Fruit fly (Drosophila melanogaster) whole organism, adult: ENCODE results near the gene CG18171.

ENCODE experiments used
- CG11617 ChIP-seq: fragments of 200-800 bp; sonication (Bioruptor generic); optimal IDR thresholded peaks from 2 replicates; lab custom pipeline; 2017; ENCODE audit warnings: mild to moderate bottlenecking, missing biosample characterization, missing genetic modification reagents, missing genetic modification characterization
- CG12768 ChIP-seq: fragments of 200-800 bp; sonication (Bioruptor generic); optimal IDR thresholded peaks from 2 replicates; lab custom pipeline; 2017; ENCODE audit warnings: missing biosample characterization, missing genetic modification characterization, mild to moderate bottlenecking, moderate library complexity, missing genetic modification reagents
- CG14711 ChIP-seq: fragments of 200-800 bp; sonication (Bioruptor generic); optimal IDR thresholded peaks from 2 replicates; lab custom pipeline; 2018; ENCODE audit warnings: missing biosample characterization, mild to moderate bottlenecking, missing genetic modification characterization, moderate library complexity
- CG33017 ChIP-seq: fragments of 200-800 bp; sonication (Bioruptor generic); optimal IDR thresholded peaks from 2 replicates; lab custom pipeline; 2018; ENCODE audit warnings: missing biosample characterization, mild to moderate bottlenecking, missing genetic modification characterization, moderate library complexity
- CG7045 ChIP-seq: fragments of 200-800 bp; sonication (Bioruptor generic); optimal IDR thresholded peaks from 2 replicates; lab custom pipeline; 2017; ENCODE audit warnings: missing biosample characterization, mild to moderate bottlenecking, missing genetic modification characterization
- CG7101 ChIP-seq: fragments of 200-800 bp; sonication (Bioruptor generic); optimal IDR thresholded peaks from 2 replicates; lab custom pipeline; 2018; ENCODE audit warnings: missing biosample characterization, mild to moderate bottlenecking, missing genetic modification characterization, moderate library complexity
- Clk ChIP-seq: fragments of 200-800 bp; sonication (Bioruptor generic); optimal IDR thresholded peaks from 2 replicates; lab custom pipeline; 2017; ENCODE audit warnings: missing biosample characterization, missing genetic modification characterization
- Crg-1 ChIP-seq: fragments of 200-800 bp; sonication (Bioruptor generic); optimal IDR thresholded peaks from 2 replicates; lab custom pipeline; 2016; ENCODE audit warnings: missing biosample characterization, missing genetic modification characterization
- Hr96 ChIP-seq: fragments of 200-800 bp; sonication (Bioruptor generic); optimal IDR thresholded peaks from 2 replicates; lab custom pipeline; 2016; ENCODE audit warnings: missing biosample characterization, missing genetic modification characterization
- Mnt ChIP-seq: fragments of 200-800 bp; sonication (Bioruptor generic); optimal IDR thresholded peaks from 2 replicates; lab custom pipeline; 2016; ENCODE audit warnings: missing biosample characterization, mild to moderate bottlenecking, missing genetic modification characterization
- bab1 ChIP-seq: fragments of 200-800 bp; sonication (Bioruptor generic); optimal IDR thresholded peaks from 3 replicates; lab custom pipeline; 2019; ENCODE audit warnings: missing biosample characterization, mild to moderate bottlenecking, missing genetic modification characterization, moderate library complexity
- cic ChIP-seq: fragments of 200-800 bp; sonication (Bioruptor generic); optimal IDR thresholded peaks from 2 replicates; lab custom pipeline; 2017; ENCODE audit warnings: missing biosample characterization, mild to moderate bottlenecking, missing genetic modification characterization, moderate library complexity
- cnc ChIP-seq, 2 experiments: fragments of >200 bp; optimal IDR thresholded peaks; 2 replicates each; lab custom pipeline; 2017
- kay ChIP-seq: fragments of 200-800 bp; sonication (Bioruptor generic); peaks from one replicate; lab custom pipeline; 2016; ENCODE audit warnings: missing biosample characterization, missing genetic modification characterization, borderline replicate concordance
- ovo ChIP-seq: fragments of 200-800 bp; sonication (Bioruptor generic); optimal IDR thresholded peaks from 2 replicates; lab custom pipeline; 2016; ENCODE audit warnings: missing biosample characterization, missing genetic modification characterization
- tj ChIP-seq: fragments of 200-800 bp; sonication (Bioruptor generic); optimal IDR thresholded peaks from 3 replicates; lab custom pipeline; 2017; ENCODE audit warnings: missing biosample characterization, mild to moderate bottlenecking, missing genetic modification characterization, moderate library complexity
- toe ChIP-seq: fragments of 200-800 bp; sonication (Bioruptor generic); optimal IDR thresholded peaks from 2 replicates; lab custom pipeline; 2016; ENCODE audit warnings: missing biosample characterization, missing genetic modification characterization

CG18171 gene

DNA sequence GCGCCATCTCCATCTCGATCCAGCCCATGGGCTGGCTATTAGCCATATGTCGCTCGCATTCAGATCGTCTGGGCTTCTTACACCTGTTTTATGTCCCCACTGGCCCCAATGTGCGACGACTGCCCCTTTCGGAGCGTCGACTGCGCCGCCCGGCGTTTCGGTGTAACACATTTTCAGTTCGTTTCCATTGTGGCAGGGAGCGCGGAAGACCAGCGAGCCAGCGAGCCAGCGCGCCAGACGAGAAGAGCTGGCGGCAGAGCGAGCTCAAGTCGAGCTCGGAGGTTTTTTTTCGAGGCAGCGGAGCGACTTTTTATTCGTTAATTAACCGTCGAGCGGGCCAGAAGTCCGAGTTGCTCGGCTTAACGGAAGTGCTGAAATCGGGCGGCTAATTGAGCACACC, 48.6 kb downstream of the CG18171 start, which contains the start of gene CG7991:
Gene CG7991 (plus strand): TSS at position 329 of the 400 bp plus-strand sequence.
- no peak for TF ChIP-seq CG33017 (tag; lab: Kevin White, UChicago)
- no peak for TF ChIP-seq Hr96 (GFP tag; lab: Kevin White, UChicago)
- no peak for TF ChIP-seq tj (GFP tag; lab: Kevin White, UChicago)
- TF ChIP-seq CG7101 = no peak
- no peak for TF ChIP-seq CG11617 (GFP tag; lab: Kevin White, UChicago)
- no peak for TF ChIP-seq Clk (GFP tag; lab: Kevin White, UChicago)
- no peak for TF ChIP-seq CG12768
- no peak for TF ChIP-seq CG14711
- no peak for TF ChIP-seq Mnt (GFP tag; lab: Kevin White, UChicago)
- TF ChIP-seq cic = no peak
- no peak for TF ChIP-seq CG7045 (GFP tag; lab: Kevin White, UChicago)
- no peak for TF ChIP-seq ovo
- no peak for TF ChIP-seq bab1 (GFP tag; lab: Kevin White, UChicago)
- no peak for TF ChIP-seq cnc (optimal IDR thresholded peaks at IDR 0.05; lab: Kevin White, UChicago)
- TF ChIP-seq kay (GFP tag; lab: Kevin White, UChicago) = no peak
- TF ChIP-seq toe (GFP tag; lab: Kevin White, UChicago) = no peak
- no peak for TF ChIP-seq Crg-1 (GFP tag; lab: Kevin White, UChicago)

DNA sequence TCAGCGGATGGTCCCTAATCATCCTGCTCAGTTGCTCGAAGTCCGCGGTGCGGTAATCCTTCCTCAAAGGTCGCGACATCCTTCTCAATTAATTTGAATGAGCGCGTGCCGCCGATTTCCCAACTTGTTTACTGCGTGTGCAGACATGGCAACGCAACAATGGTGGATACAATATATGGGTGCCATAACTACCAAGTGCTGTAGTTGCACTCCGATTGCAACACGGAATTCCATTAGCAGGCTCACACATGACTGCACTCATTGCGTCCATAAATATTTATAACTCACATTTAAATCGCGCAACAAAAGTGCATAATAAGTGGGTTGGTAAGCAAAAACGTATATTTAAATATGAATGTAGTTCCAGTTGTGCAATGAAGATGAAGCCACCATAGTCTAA, 50.3 kb downstream of the CG18171 start, which contains the start of gene CG13930:
Gene CG13930 (minus strand): TSS at position 101 of the 400 bp plus-strand sequence.
- no peak for TF ChIP-seq ovo
